Worm (Caenorhabditis elegans) whole organism, young adult: ENCODE data around the gene F23B12.1.

Experiments used
- F37B4.10 ChIP-seq: fragments of 200-800 bp; sonication (Bioruptor generic); IDR thresholded peaks from 2 replicates; pipeline ENCODE4 v1.3.6; 2022; ENCODE audit warnings: missing genetic modification characterization, missing compliant biosample characterization
- chd-7 ChIP-seq: sonication (generic microtip); optimal IDR thresholded peaks from 2 replicates; lab custom pipeline; 2016; ENCODE audit warnings: mild to moderate bottlenecking, missing genetic modification characterization, moderate library complexity, missing compliant biosample characterization
- dpl-1 ChIP-seq: fragments of 150-350 bp; optimal IDR thresholded peaks from 2 replicates; lab custom pipeline; 2014; ENCODE audit warnings: missing biosample characterization, missing genetic modification reagents, missing genetic modification characterization
- lsy-27 ChIP-seq: sonication (generic microtip); optimal IDR thresholded peaks from 2 replicates; lab custom pipeline; 2017; ENCODE audit warnings: missing genetic modification characterization, mild to moderate bottlenecking, missing compliant biosample characterization, antibody characterized with exemption, missing genotype, borderline replicate concordance; ENCODE audit not compliant: insufficient read depth
- pha-4 ChIP-seq: fragments of 150-350 bp; sonication (generic microtip); optimal IDR thresholded peaks from 2 replicates; lab custom pipeline; 2014; ENCODE audit warnings: missing biosample characterization, missing genetic modification reagents, missing genetic modification characterization
- unc-62 ChIP-seq: fragments of 150-350 bp; optimal IDR thresholded peaks from 2 replicates; lab custom pipeline; 2014; ENCODE audit warnings: missing biosample characterization, missing genetic modification reagents, missing genetic modification characterization

DNA sequence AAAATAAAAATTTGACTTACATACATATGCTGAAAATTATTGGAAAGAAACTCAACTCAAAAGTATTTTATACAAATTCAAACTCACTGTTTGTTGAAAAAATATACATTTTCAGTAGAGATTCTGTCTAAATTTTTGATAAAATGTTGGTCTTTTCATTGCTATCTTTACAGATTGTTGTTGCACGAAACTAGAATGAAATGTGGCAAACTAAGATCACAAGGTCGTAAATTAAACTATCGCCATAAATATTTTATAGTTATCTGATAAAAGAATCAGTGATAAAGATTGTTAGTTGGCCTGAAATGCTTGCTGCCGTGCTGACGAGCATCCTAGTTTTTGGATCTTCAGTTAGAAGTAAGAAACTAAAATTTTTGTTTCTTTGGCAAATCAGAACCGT is 50.0 kb downstream of the F23B12.1 start, which contains the start of gene clec-55:
- TF ChIP-seq lsy-27 (no peak), pha-4 (tag; lab: Kevin White, UChicago) (no peak), dpl-1 (GFP tag; lab: Kevin White, UChicago) (no peak), F37B4.10 (GFP tag; lab: Robert Waterston, UW) (no peak), unc-62 (no peak), chd-7 (tag; lab: Kevin White, UChicago) (no peak)
